Worm (Caenorhabditis elegans): ENCODE measurements around the gene F35D2.6.

ce11 chrII:7555454-7555853 is 22.1 kb upstream of the F35D2.6 start, which contains the start of gene ZK1290.14:
- no peak for TF ChIP-seq sea-2 (GFP tag; optimal IDR thresholded peaks at IDR 0.05)
- TF ChIP-seq nhr-77 (tag; optimal IDR thresholded peaks at IDR 0.05), result no peak
- no peak for TF ChIP-seq elt-1 (tag; optimal IDR thresholded peaks at IDR 0.05)
- no peak for TF ChIP-seq pha-4 (tag; optimal IDR thresholded peaks at IDR 0.05)
- no peak for TF ChIP-seq elt-3 (tag; optimal IDR thresholded peaks at IDR 0.05)
- TF ChIP-seq ceh-82 (tag; optimal IDR thresholded peaks at IDR 0.05), result no peak
- no peak for TF ChIP-seq lin-15B (tag; optimal IDR thresholded peaks at IDR 0.05)
- no peak for TF ChIP-seq R02D3.7 (tag; optimal IDR thresholded peaks at IDR 0.05)
- no peak for TF ChIP-seq unc-39 (tag; optimal IDR thresholded peaks at IDR 0.05)
- TF ChIP-seq fos-1 (tag; optimal IDR thresholded peaks at IDR 0.05), result no peak
- TF ChIP-seq elt-2 (tag; optimal IDR thresholded peaks at IDR 0.05), result no peak
- TF ChIP-seq nhr-25 (tag; optimal IDR thresholded peaks at IDR 0.05), result no peak
- TF ChIP-seq egl-27 (tag; optimal IDR thresholded peaks at IDR 0.05), result no peak

Measured in whole organism, L3 larva.